Fruit fly (Drosophila melanogaster) whole organism, prepupa: Measurements from ENCODE around the gene crn.

Source experiments
- CG10631 ChIP-seq: fragments of 200-800 bp; sonication (Bioruptor generic); optimal IDR thresholded peaks from 2 replicates; lab custom pipeline; 2016; ENCODE audit warnings: missing biosample characterization, missing genetic modification characterization
- CG11294 ChIP-seq: fragments of 200-800 bp; sonication (Bioruptor generic); IDR thresholded peaks from 2 replicates; pipeline ENCODE4 v1.3.6; 2022; ENCODE audit warnings: missing biosample characterization, missing genetic modification characterization
- CG11762 ChIP-seq: fragments of 200-800 bp; sonication (Bioruptor generic); optimal IDR thresholded peaks from 3 replicates; lab custom pipeline; 2016; ENCODE audit warnings: missing biosample characterization, missing genetic modification characterization; ENCODE audit not compliant: insufficient read depth
- CG11902 ChIP-seq: fragments of 200-800 bp; sonication (Bioruptor generic); optimal IDR thresholded peaks from 3 replicates; lab custom pipeline; 2016; ENCODE audit warnings: missing biosample characterization, missing genetic modification characterization
- CG15336 ChIP-seq: fragments of 200-800 bp; sonication (Bioruptor generic); IDR thresholded peaks from 2 replicates; pipeline ENCODE4 v1.3.6; 2022; ENCODE audit warnings: missing biosample characterization, missing genetic modification characterization
- CG1621 ChIP-seq: fragments of 200-800 bp; sonication (Bioruptor generic); optimal IDR thresholded peaks from 3 replicates; lab custom pipeline; 2018; ENCODE audit warnings: missing biosample characterization, mild to moderate bottlenecking, missing genetic modification characterization
- CG32006 ChIP-seq: fragments of 200-800 bp; sonication (Bioruptor generic); optimal IDR thresholded peaks from 3 replicates; lab custom pipeline; 2017; ENCODE audit warnings: missing biosample characterization, mild to moderate bottlenecking, missing genetic modification characterization
- CG6163 ChIP-seq: fragments of 200-800 bp; sonication (Bioruptor generic); IDR thresholded peaks from 3 replicates; pipeline ENCODE4 v1.3.6; 2022; ENCODE audit warnings: missing biosample characterization, missing genetic modification characterization
- CG6808 ChIP-seq: fragments of 200-800 bp; sonication (Bioruptor generic); optimal IDR thresholded peaks from 3 replicates; lab custom pipeline; 2017; ENCODE audit warnings: missing biosample characterization, missing genetic modification characterization, mild to moderate bottlenecking, moderate library complexity, missing genetic modification reagents
- CG8119 ChIP-seq: fragments of 200-800 bp; sonication (Bioruptor generic); IDR thresholded peaks from 3 replicates; pipeline ENCODE4 v1.3.6; 2022; ENCODE audit warnings: missing biosample characterization, missing genetic modification characterization
- CG8319 ChIP-seq: fragments of 200-800 bp; sonication (Bioruptor generic); optimal IDR thresholded peaks from 3 replicates; lab custom pipeline; 2016; ENCODE audit warnings: missing biosample characterization, missing genetic modification characterization
- CG9139 ChIP-seq: fragments of 200-800 bp; sonication (Bioruptor generic); optimal IDR thresholded peaks from 3 replicates; lab custom pipeline; 2017; ENCODE audit warnings: missing biosample characterization, mild to moderate bottlenecking, missing genetic modification characterization
- Eip75B ChIP-seq: fragments of 200-800 bp; sonication (Bioruptor generic); optimal IDR thresholded peaks from 3 replicates; lab custom pipeline; 2016; ENCODE audit warnings: missing biosample characterization, missing genetic modification characterization
- Eip78C ChIP-seq: fragments of 200-800 bp; sonication (Bioruptor generic); peaks from one replicate; lab custom pipeline; 2016; ENCODE audit warnings: missing biosample characterization, missing genetic modification characterization
- Eip93F ChIP-seq: fragments of 200-800 bp; sonication (Bioruptor generic); optimal IDR thresholded peaks from 2 replicates; lab custom pipeline; 2016; ENCODE audit warnings: missing biosample characterization, mild to moderate bottlenecking, missing genetic modification characterization
- Ets21C ChIP-seq: fragments of 200-800 bp; sonication (Bioruptor generic); optimal IDR thresholded peaks from 3 replicates; lab custom pipeline; 2016; ENCODE audit warnings: missing biosample characterization, missing genetic modification characterization
- Gug ChIP-seq: fragments of 200-800 bp; sonication (Bioruptor generic); IDR thresholded peaks from 2 replicates; pipeline ENCODE4 v1.3.6; 2022; ENCODE audit warnings: missing biosample characterization, missing genetic modification characterization
- Hr4 ChIP-seq: fragments of 200-800 bp; sonication (Bioruptor generic); optimal IDR thresholded peaks from 3 replicates; lab custom pipeline; 2016; ENCODE audit warnings: missing biosample characterization, missing genetic modification characterization
- Lpt ChIP-seq: fragments of 200-800 bp; sonication (Bioruptor generic); optimal IDR thresholded peaks from 3 replicates; lab custom pipeline; 2016; ENCODE audit warnings: missing biosample characterization, missing genetic modification characterization
- Met ChIP-seq: fragments of 200-800 bp; sonication (Bioruptor generic); optimal IDR thresholded peaks from 3 replicates; lab custom pipeline; 2016; ENCODE audit warnings: missing biosample characterization, missing genetic modification characterization
- achi ChIP-seq: fragments of 200-800 bp; sonication (Bioruptor generic); optimal IDR thresholded peaks from 3 replicates; lab custom pipeline; 2016; ENCODE audit warnings: missing biosample characterization, missing genetic modification characterization
- cyc ChIP-seq: fragments of 200-800 bp; sonication (Bioruptor generic); optimal IDR thresholded peaks from 3 replicates; lab custom pipeline; 2016; ENCODE audit warnings: missing biosample characterization, missing genetic modification characterization
- dac ChIP-seq: fragments of 200-800 bp; sonication (Bioruptor generic); optimal IDR thresholded peaks from 2 replicates; lab custom pipeline; 2017; ENCODE audit warnings: missing biosample characterization, mild to moderate bottlenecking, missing genetic modification characterization
- dsx ChIP-seq: fragments of 200-800 bp; optimal IDR thresholded peaks from 3 replicates; lab custom pipeline; 2019; ENCODE audit warnings: missing biosample characterization, mild to moderate bottlenecking, missing genetic modification characterization, moderate library complexity; ENCODE audit not compliant: poor library complexity, severe bottlenecking
- eg ChIP-seq: fragments of 200-800 bp; sonication (Bioruptor generic); IDR thresholded peaks from 3 replicates; pipeline ENCODE4 v1.3.6; 2022; ENCODE audit warnings: missing biosample characterization, missing genetic modification characterization
- esn ChIP-seq: fragments of 200-800 bp; sonication (Bioruptor generic); optimal IDR thresholded peaks from 2 replicates; lab custom pipeline; 2016; ENCODE audit warnings: missing biosample characterization, mild to moderate bottlenecking, missing genetic modification characterization, moderate library complexity
- fd59A ChIP-seq: fragments of 200-800 bp; sonication (Bioruptor generic); optimal IDR thresholded peaks from 2 replicates; lab custom pipeline; 2017; ENCODE audit warnings: missing biosample characterization, mild to moderate bottlenecking, missing genetic modification characterization, missing genetic modification reagents
- net ChIP-seq: fragments of 200-800 bp; sonication (Bioruptor generic); optimal IDR thresholded peaks from 3 replicates; lab custom pipeline; 2016; ENCODE audit warnings: missing biosample characterization, missing genetic modification characterization
- pdm3 ChIP-seq: fragments of 200-800 bp; sonication (Bioruptor generic); optimal IDR thresholded peaks from 3 replicates; lab custom pipeline; 2016; ENCODE audit warnings: missing biosample characterization, missing genetic modification characterization
- spab ChIP-seq: fragments of 200-800 bp; sonication (Bioruptor generic); optimal IDR thresholded peaks from 2 replicates; lab custom pipeline; 2017; ENCODE audit warnings: missing biosample characterization, mild to moderate bottlenecking, missing genetic modification characterization, missing genetic modification reagents
- svp ChIP-seq: fragments of 200-800 bp; sonication (Bioruptor generic); peaks from one replicate; lab custom pipeline; 2016; ENCODE audit warnings: missing biosample characterization, missing genetic modification characterization
- topi ChIP-seq: fragments of 200-800 bp; sonication (Bioruptor generic); optimal IDR thresholded peaks from 3 replicates; lab custom pipeline; 2016; ENCODE audit warnings: missing biosample characterization, missing genetic modification characterization
- vri ChIP-seq: fragments of 200-800 bp; sonication (Bioruptor generic); optimal IDR thresholded peaks from 3 replicates; lab custom pipeline; 2016; ENCODE audit warnings: missing biosample characterization, mild to moderate bottlenecking, missing genetic modification characterization

Gene crn

dm6 chrX:2219899-2220298 lies 29.9 kb downstream of the crn start (continued):
- TF ChIP-seq pdm3 (GFP tag; lab: Kevin White, UChicago) (no peak), CG1621 (tag; lab: Kevin White, UChicago) (no peak), CG8319 (GFP tag; lab: Kevin White, UChicago) (no peak), Eip93F (GFP tag; lab: Kevin White, UChicago) (no peak), esn (peak; percentile 15), CG15336 (peak; percentile 57)

DNA sequence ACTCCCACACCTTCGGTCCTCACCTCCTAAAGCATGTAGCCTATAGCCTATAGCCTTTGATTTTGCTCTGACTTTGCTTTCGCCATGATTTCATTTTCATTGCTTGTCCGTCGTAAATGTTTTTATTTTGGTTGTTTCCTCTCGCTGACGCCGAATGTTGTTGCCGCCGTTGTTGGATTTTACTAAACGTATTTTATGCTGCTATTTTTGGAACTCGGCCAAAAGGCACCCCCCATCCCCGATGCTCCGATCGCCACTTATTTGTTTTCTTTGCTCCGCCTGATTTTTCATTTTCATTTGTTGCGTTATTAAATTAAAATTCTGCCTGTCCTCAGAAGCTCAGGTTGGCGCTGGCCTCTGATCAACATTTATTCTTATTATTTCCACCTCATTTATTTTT lies 30.5 kb downstream of the crn start:
- no peak for TF ChIP-seq CG11902 (GFP tag; lab: Kevin White, UChicago)
- TF ChIP-seq CG10631 (GFP tag; lab: Kevin White, UChicago), result no peak
- no peak for TF ChIP-seq spab (GFP tag; lab: Kevin White, UChicago)
- TF ChIP-seq net (GFP tag; lab: Kevin White, UChicago), result peak; percentile 23

DNA sequence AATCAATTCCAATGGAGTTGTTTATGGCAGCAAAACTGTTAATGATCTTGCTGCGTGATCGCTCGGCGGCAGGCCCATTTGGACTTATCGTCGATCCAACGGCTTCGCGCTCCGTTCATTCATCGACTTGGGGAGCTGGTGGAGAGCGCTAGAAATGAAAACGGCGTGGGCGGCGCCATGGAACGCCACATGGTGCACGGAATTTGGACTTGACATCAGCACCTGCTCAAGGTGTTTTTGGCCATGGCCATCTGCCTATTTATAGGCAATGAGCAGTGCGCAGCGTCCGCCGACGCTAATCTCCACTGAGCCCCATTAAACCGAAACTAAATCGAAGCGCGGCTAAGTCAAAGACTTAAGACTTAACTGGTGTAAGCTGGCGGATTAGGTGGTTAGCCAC lies 31.3 kb downstream of the crn start:
- TF ChIP-seq CG6808 (GFP tag; lab: Kevin White, UChicago), result no peak
- no peak for TF ChIP-seq CG11762 (GFP tag; lab: Kevin White, UChicago)
- no peak for TF ChIP-seq CG32006 (GFP tag; lab: Kevin White, UChicago)
- no peak for TF ChIP-seq Lpt (GFP tag; lab: Kevin White, UChicago)
- TF ChIP-seq dsx (GFP tag; lab: Kevin White, UChicago), result no peak
- no peak for TF ChIP-seq Ets21C (GFP tag; lab: Kevin White, UChicago)
- no peak for TF ChIP-seq CG9139 (GFP tag; lab: Kevin White, UChicago)
- no peak for TF ChIP-seq dac (GFP tag; lab: Kevin White, UChicago)
- no peak for TF ChIP-seq eg (GFP tag; lab: Robert Waterston, UW)
- no peak for TF ChIP-seq CG1621 (tag; lab: Kevin White, UChicago)
- no peak for TF ChIP-seq CG8319 (GFP tag; lab: Kevin White, UChicago)
- no peak for TF ChIP-seq achi (GFP tag; lab: Kevin White, UChicago)
- TF ChIP-seq Gug (GFP tag; lab: Robert Waterston, UW), result no peak

dm6 chrX:2213759-2214406 lies 35.9 kb downstream of the crn start, which contains the start of gene SmydA-8:
TSS of gene SmydA-8 (minus strand) at chrX:2213809.
- TF ChIP-seq pdm3 (GFP tag; lab: Kevin White, UChicago) (no peak), svp (GFP tag; lab: Kevin White, UChicago) (peak; percentile 80), Eip75B (peak; percentile 31), CG1621 (tag; lab: Kevin White, UChicago) (no peak), Eip78C (GFP tag; lab: Kevin White, UChicago) (peak; percentile 55), vri (GFP tag; lab: Kevin White, UChicago) (no peak)

DNA sequence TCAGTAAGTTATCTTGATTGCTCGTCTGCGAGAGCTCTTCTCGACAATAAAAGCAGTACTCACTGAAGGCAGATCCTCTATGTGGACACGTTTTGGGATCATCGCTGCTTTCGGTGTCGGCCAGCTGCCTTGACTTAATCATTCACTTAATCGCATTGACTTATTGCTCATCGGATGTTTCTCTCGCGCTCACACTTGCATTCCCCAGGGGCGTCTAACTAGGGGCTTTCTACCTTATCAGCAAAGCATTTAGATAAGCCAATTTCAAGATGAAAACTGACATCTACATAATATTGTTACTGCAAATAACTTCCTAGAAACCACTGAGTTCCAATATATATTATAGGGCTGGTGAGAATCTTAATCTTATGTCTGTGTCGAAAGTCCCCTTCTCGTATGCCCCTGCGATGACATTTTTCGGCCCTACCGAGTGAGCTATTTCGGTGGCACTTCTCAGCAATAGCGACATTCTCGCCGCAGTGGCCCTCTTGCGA lies 37.4 kb downstream of the crn start:
- TF ChIP-seq CG8119 (GFP tag; lab: Robert Waterston, UW) (0 out of 3 replicates have a peak, but pooled peaks have one; percentile 16), eg (GFP tag; lab: Robert Waterston, UW) (peak; percentile 36; the same call in 1 of the 3 replicates), cyc (GFP tag; lab: Kevin White, UChicago) (no peak), CG15336 (peak; percentile 42; the same call in 1 of the 2 replicates), svp (GFP tag; lab: Kevin White, UChicago) (peak; percentile 92), fd59A (GFP tag; lab: Kevin White, UChicago) (no peak), Eip78C (GFP tag; lab: Kevin White, UChicago) (peak; percentile 20), Hr4 (GFP tag; lab: Kevin White, UChicago) (peak; percentile 33), Met (GFP tag; lab: Kevin White, UChicago) (peak; percentile 12), CG6163 (GFP tag; lab: Robert Waterston, UW) (0 out of 3 replicates have a peak, but pooled peaks have one; percentile 34), CG11294 (GFP tag; lab: Robert Waterston, UW) (no peak), topi (GFP tag; lab: Kevin White, UChicago) (peak; percentile 9)
